Worm (Caenorhabditis elegans) whole organism, early embryonic: ENCODE results near the gene Y54F10AR.1.

ENCODE experiments used
- B0310.2 ChIP-seq: sonication (generic microtip); optimal IDR thresholded peaks from 2 replicates; lab custom pipeline; 2016; ENCODE audit warnings: mild to moderate bottlenecking, missing genetic modification characterization, missing compliant biosample characterization
- F13C5.2 ChIP-seq: sonication (generic microtip); optimal IDR thresholded peaks from 2 replicates; lab custom pipeline; 2017; ENCODE audit warnings: mild to moderate bottlenecking, missing genetic modification characterization, inconsistent platforms, missing compliant biosample characterization
- ama-1 ChIP-seq: fragments of 150-350 bp; optimal IDR thresholded peaks from 2 replicates; lab custom pipeline; 2014
- ceh-36 ChIP-seq: sonication (generic microtip); optimal IDR thresholded peaks from 2 replicates; lab custom pipeline; 2016; ENCODE audit warnings: missing genetic modification characterization, inconsistent platforms, missing compliant biosample characterization
- ets-7 ChIP-seq: sonication (generic microtip); optimal IDR thresholded peaks from 2 replicates; lab custom pipeline; 2016; ENCODE audit warnings: missing genotype, missing genetic modification characterization, missing compliant biosample characterization
- flt-1 ChIP-seq: fragments of 200-800 bp; sonication (Bioruptor generic); IDR thresholded peaks from 2 replicates; pipeline ENCODE4 v1.3.6; 2022; ENCODE audit warnings: missing genetic modification characterization, missing compliant biosample characterization
- hmbx-1 ChIP-seq: sonication (generic microtip); optimal IDR thresholded peaks from 2 replicates; lab custom pipeline; 2016; ENCODE audit warnings: mild to moderate bottlenecking, missing genetic modification characterization, missing compliant biosample characterization
- hmg-4 ChIP-seq: fragments of 200-800 bp; sonication (Bioruptor generic); optimal IDR thresholded peaks from 2 replicates; lab custom pipeline; 2018; ENCODE audit warnings: mild to moderate bottlenecking, missing genetic modification characterization, missing compliant biosample characterization
- hnd-1 ChIP-seq: sonication (generic microtip); optimal IDR thresholded peaks from 2 replicates; lab custom pipeline; 2016; ENCODE audit warnings: missing genetic modification characterization, missing compliant biosample characterization
- pes-1 ChIP-seq: fragments of 200-800 bp; sonication (Bioruptor generic); IDR thresholded peaks from 2 replicates; pipeline ENCODE4 v1.3.6; 2022; ENCODE audit warnings: missing genetic modification reagents, missing genetic modification characterization, missing compliant biosample characterization
- scrt-1 ChIP-seq: fragments of 200-800 bp; sonication (Bioruptor generic); IDR thresholded peaks from 2 replicates; pipeline ENCODE4 v1.3.6; 2022; ENCODE audit warnings: missing genetic modification characterization, missing compliant biosample characterization
- tbx-11 ChIP-seq: fragments of 200-800 bp; sonication (Bioruptor generic); IDR thresholded peaks from 2 replicates; pipeline ENCODE4 v1.3.6; 2022; ENCODE audit warnings: missing genetic modification characterization, missing compliant biosample characterization
- tbx-37 ChIP-seq: fragments of 200-800 bp; sonication (Bioruptor generic); conservative IDR thresholded peaks from 2 replicates; pipeline ENCODE4 v1.3.6; 2022; ENCODE audit warnings: missing genetic modification reagents, missing genetic modification characterization, missing compliant biosample characterization

ce11 chrIII:2618663-2619062 is 43.2 kb upstream of the Y54F10AR.1 start, which contains the start of gene Y71H2B.4:
- TF ChIP-seq F13C5.2 (tag; lab: Kevin White, UChicago): no peak
- no peak for TF ChIP-seq ama-1
- no peak for TF ChIP-seq hnd-1 (tag; lab: Kevin White, UChicago)
- TF ChIP-seq ets-7: no peak
- no peak for TF ChIP-seq pes-1 (GFP tag; lab: Robert Waterston, UW)
- no peak for TF ChIP-seq B0310.2
- TF ChIP-seq flt-1 (GFP tag; lab: Robert Waterston, UW): no peak
- no peak for TF ChIP-seq hmbx-1 (tag; lab: Kevin White, UChicago)
- no peak for TF ChIP-seq hmg-4 (GFP tag; lab: Kevin White, UChicago)
- no peak for TF ChIP-seq scrt-1
- no peak for TF ChIP-seq tbx-37
- TF ChIP-seq tbx-11 (GFP tag; lab: Robert Waterston, UW): no peak
- TF ChIP-seq ceh-36 (tag; lab: Kevin White, UChicago): no peak
